Fruit fly (Drosophila melanogaster): ENCODE measurements around the gene Wdr24.

Gene Wdr24

DNA sequence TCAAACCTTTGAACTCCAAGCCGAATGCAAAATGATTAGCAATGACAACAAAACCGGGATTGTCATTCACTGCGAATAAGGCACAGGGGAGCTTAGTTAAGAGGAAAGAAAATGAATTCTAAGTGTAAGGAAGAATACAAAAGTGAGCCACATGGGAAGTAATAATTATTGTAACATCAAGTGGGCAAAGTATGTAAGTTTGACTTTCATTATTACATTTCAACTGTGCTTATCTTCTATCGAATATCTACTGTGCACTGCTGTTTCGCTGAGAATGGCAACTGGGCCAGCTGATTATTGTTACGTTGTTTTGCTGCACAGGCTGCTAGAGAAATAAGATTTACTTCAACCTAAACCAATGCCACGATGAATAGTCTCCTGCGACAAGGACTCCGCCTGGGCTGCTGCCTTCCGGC is 8.2 kb downstream of the Wdr24 start, which contains the start of the genes CG7601 and CIA30 (continued):
- TF ChIP-seq sim (GFP tag; IDR thresholded peaks at IDR 0.05) (peak; percentile 99), pho (GFP tag; optimal IDR thresholded peaks at IDR 0.05) (peak; percentile 98), bigmax (GFP tag; optimal IDR thresholded peaks at IDR 0.05) (peak; percentile 70), Gug (GFP tag; IDR thresholded peaks at IDR 0.05) (peak; percentile 100), CG4730 (GFP tag; IDR thresholded peaks at IDR 0.05) (peak; percentile 100), fd102C (GFP tag; optimal IDR thresholded peaks at IDR 0.05) (peak; percentile 83), CG6654 (GFP tag; optimal IDR thresholded peaks at IDR 0.05) (peak; percentile 92), CG16815 (GFP tag; optimal IDR thresholded peaks at IDR 0.05) (peak; percentile 97), Hsf (GFP tag; optimal IDR thresholded peaks at IDR 0.05) (peak; percentile 99), CG3995 (GFP tag; optimal IDR thresholded peaks at IDR 0.05) (peak; percentile 86), CG12104 (GFP tag; optimal IDR thresholded peaks at IDR 0.05) (peak; percentile 98), Dfd (GFP tag; optimal IDR thresholded peaks at IDR 0.05) (no peak), E2f1 (GFP tag; IDR thresholded peaks at IDR 0.05) (peak; percentile 100), CG15011 (GFP tag; optimal IDR thresholded peaks at IDR 0.05) (peak; percentile 94), az2 (GFP tag; optimal IDR thresholded peaks at IDR 0.05) (peak; percentile 98), row (GFP tag; IDR thresholded peaks at IDR 0.05) (peak; percentile 100), D (optimal IDR thresholded peaks at IDR 0.05) (no peak), D (GFP tag; optimal IDR thresholded peaks at IDR 0.05) (peak; percentile 97), Lhr (GFP tag; optimal IDR thresholded peaks at IDR 0.05) (peak; percentile 89), CG11093 (GFP tag; IDR thresholded peaks at IDR 0.05) (peak; percentile 100), Max (GFP tag; optimal IDR thresholded peaks at IDR 0.05) (peak; percentile 99), CG2116 (GFP tag; optimal IDR thresholded peaks at IDR 0.05) (peak; percentile 80), Bteb2 (GFP tag; optimal IDR thresholded peaks at IDR 0.05) (peak; percentile 97), CG12659 (GFP tag; optimal IDR thresholded peaks at IDR 0.05) (peak; percentile 98), br (optimal IDR thresholded peaks at IDR 0.05) (no peak), luna (GFP tag; optimal IDR thresholded peaks at IDR 0.05) (peak; percentile 99), CG11504 (tag; optimal IDR thresholded peaks at IDR 0.05) (peak; percentile 97), MBD-R2 (GFP tag; IDR thresholded peaks at IDR 0.05) (peak; percentile 100), gcm2 (GFP tag; optimal IDR thresholded peaks at IDR 0.05) (peak; percentile 96), CG18262 (tag; optimal IDR thresholded peaks at IDR 0.05) (peak; percentile 97), CG34422 (GFP tag; IDR thresholded peaks at IDR 0.05) (peak; percentile 100), exex (tag; optimal IDR thresholded peaks at IDR 0.05) (peak; percentile 96), kay (GFP tag; optimal IDR thresholded peaks at IDR 0.05) (peak; percentile 98), Gsc (GFP tag; IDR thresholded peaks at IDR 0.05) (peak; percentile 100), CG17361 (GFP tag; IDR thresholded peaks at IDR 0.05) (peak; percentile 96), Tbp (GFP tag; optimal IDR thresholded peaks at IDR 0.05) (no peak), H15 (GFP tag; IDR thresholded peaks at IDR 0.05) (peak; percentile 100), ap (GFP tag; IDR thresholded peaks at IDR 0.05) (peak; percentile 100), chif (GFP tag; optimal IDR thresholded peaks at IDR 0.05) (peak; percentile 98), slbo (GFP tag; IDR thresholded peaks at IDR 0.05) (peak; percentile 100), CG11696 (GFP tag; IDR thresholded peaks at IDR 0.05) (peak; percentile 99), crol (GFP tag; IDR thresholded peaks at IDR 0.05) (peak; percentile 94), CG30431 (GFP tag; optimal IDR thresholded peaks at IDR 0.05) (peak; percentile 95), HLHmδ (GFP tag; optimal IDR thresholded peaks at IDR 0.05) (no peak), CG17385 (GFP tag; optimal IDR thresholded peaks at IDR 0.05) (peak; percentile 91), Hr51 (GFP tag; optimal IDR thresholded peaks at IDR 0.05) (peak; percentile 95 to 98), CG8359 (GFP tag; optimal IDR thresholded peaks at IDR 0.05; ENCODE audit: borderline replicate concordance) (peak; percentile 89), CG34376 (GFP tag; optimal IDR thresholded peaks at IDR 0.05) (peak; percentile 98), nerfin-2 (GFP tag; IDR thresholded peaks at IDR 0.05; ENCODE audit: partially characterized antibody) (no peak), dysf (GFP tag; IDR thresholded peaks at IDR 0.05) (peak; percentile 100), E2f2 (GFP tag; IDR thresholded peaks at IDR 0.05) (peak; percentile 92), dmrt99B (tag; optimal IDR thresholded peaks at IDR 0.05) (peak; percentile 97)
